Fruit fly (Drosophila melanogaster): ENCODE data around the gene Vps13D.

Gene Vps13D

DNA sequence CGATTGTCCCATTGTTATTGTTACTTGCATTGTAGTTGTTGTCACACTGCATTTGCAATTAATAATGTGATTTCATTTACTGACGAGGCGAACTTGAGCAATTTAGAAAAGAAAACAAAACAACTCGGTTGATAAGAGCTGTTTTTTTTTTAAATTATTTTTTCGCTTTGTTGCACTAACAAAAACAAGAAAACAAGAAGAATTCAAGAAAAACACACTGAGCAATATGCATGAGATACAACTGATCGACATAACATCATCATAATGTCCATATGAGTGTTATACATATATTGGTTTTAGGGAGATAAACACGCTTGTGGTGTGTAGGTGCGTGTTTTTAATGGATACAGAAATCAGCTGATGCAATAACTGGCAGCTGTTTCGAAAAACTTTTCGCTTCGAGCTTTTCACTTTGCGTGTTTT is 47.6 kb downstream of the Vps13D start (continued):
- peak; percentile 78 for TF ChIP-seq Hr4 (GFP tag; optimal IDR thresholded peaks at IDR 0.05)
- no peak for TF ChIP-seq Smox (GFP tag; optimal IDR thresholded peaks at IDR 0.05)
- TF ChIP-seq ss (GFP tag; optimal IDR thresholded peaks at IDR 0.05), result no peak
- peak; percentile 91 for TF ChIP-seq CG8119 (GFP tag; IDR thresholded peaks at IDR 0.05)
- TF ChIP-seq salr (GFP tag; optimal IDR thresholded peaks at IDR 0.05), result peak in 1 of 2 experiments; percentile 35
- no peak for TF ChIP-seq CG1621 (tag; optimal IDR thresholded peaks at IDR 0.05)
- no peak for TF ChIP-seq Eip75B (GFP tag; optimal IDR thresholded peaks at IDR 0.05)

DNA sequence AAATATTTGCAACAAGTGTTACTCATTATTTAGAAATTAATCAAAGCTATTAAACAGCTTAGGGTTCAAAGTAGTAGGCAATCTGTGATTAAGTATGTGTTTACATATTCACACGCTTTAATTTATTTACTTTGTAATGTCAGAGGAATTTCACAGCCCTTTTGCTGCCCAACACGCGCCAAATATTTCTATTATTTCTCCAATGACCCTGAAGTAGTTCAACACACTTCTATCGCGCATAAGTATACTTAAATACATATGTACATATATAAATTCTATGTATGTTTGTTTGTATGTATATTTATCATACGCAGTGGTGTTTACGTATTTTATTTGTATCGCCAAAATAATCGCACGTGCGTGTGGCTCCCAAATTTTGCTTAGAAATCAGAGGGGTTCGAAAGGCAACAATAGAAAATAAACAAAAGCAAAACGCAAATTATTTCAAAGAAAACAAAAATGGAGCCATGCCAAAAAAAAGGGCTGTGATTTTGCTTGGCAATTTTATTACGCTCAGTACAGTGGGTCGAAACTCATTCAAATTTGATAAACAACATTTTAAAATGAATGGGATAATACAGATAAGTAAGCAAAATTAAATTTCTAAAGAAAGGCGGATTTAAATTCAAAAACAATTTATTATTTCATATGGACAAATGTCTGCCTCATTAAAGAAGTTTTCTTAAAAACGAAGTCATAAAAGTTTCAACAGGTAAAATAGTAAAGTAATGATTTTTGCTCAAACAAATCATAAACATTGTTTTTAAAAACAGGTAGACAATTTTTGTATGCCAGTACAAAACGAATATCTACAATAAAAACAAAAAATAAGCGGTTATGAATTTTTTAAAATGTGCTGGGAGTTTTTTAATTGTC is 48.5 kb downstream of the Vps13D start:
- TF ChIP-seq Hr4 (GFP tag; optimal IDR thresholded peaks at IDR 0.05) (peak; percentile 57), Sox15 (GFP tag; optimal IDR thresholded peaks at IDR 0.05) (no peak), CG31627 (GFP tag; optimal IDR thresholded peaks at IDR 0.05) (peak; percentile 4), net (GFP tag; optimal IDR thresholded peaks at IDR 0.05) (peak; percentile 43), CG11762 (GFP tag; optimal IDR thresholded peaks at IDR 0.05; ENCODE audit: insufficient read depth) (no peak), CG1621 (tag; optimal IDR thresholded peaks at IDR 0.05) (no peak), CG15336 (GFP tag; IDR thresholded peaks at IDR 0.05) (0 out of 2 replicates have a peak, but pooled peaks have one; percentile 22), Smox (GFP tag; optimal IDR thresholded peaks at IDR 0.05) (peak; percentile 17), CG3919 (GFP tag; optimal IDR thresholded peaks at IDR 0.05) (peak; percentile 13), achi (GFP tag; optimal IDR thresholded peaks at IDR 0.05) (no peak), spab (GFP tag; optimal IDR thresholded peaks at IDR 0.05) (no peak), CG6808 (GFP tag; optimal IDR thresholded peaks at IDR 0.05) (no peak), eg (GFP tag; IDR thresholded peaks at IDR 0.05) (0 out of 3 replicates have a peak, but pooled peaks have one; percentile 21), CG32006 (GFP tag; optimal IDR thresholded peaks at IDR 0.05) (peak; percentile 8), Hr39 (GFP tag; optimal IDR thresholded peaks at IDR 0.05) (peak; percentile 34), CG4318 (GFP tag; optimal IDR thresholded peaks at IDR 0.05) (no peak), Blimp-1 (GFP tag; optimal IDR thresholded peaks at IDR 0.05) (no peak), CG8632 (GFP tag; optimal IDR thresholded peaks at IDR 0.05) (peak; percentile 35), fkh (GFP tag; optimal IDR thresholded peaks at IDR 0.05) (peak; percentile 55), salr (GFP tag; optimal IDR thresholded peaks at IDR 0.05) (peak in 1 of 2 experiments; percentile 10), dsx (GFP tag; optimal IDR thresholded peaks at IDR 0.05; ENCODE audit: poor library complexity, severe bottlenecking) (no peak), ss (GFP tag; optimal IDR thresholded peaks at IDR 0.05) (no peak), esn (GFP tag; optimal IDR thresholded peaks at IDR 0.05) (peak; percentile 52), CG6276 (GFP tag; optimal IDR thresholded peaks at IDR 0.05) (no peak), topi (GFP tag; optimal IDR thresholded peaks at IDR 0.05) (peak; percentile 30), Ets21C (GFP tag; optimal IDR thresholded peaks at IDR 0.05) (peak; percentile 24), fd59A (GFP tag; optimal IDR thresholded peaks at IDR 0.05) (no peak), lz (GFP tag; optimal IDR thresholded peaks at IDR 0.05) (no peak), Eip78C (GFP tag) (peak; percentile 69), CG34406 (GFP tag; optimal IDR thresholded peaks at IDR 0.05) (no peak), CG8119 (GFP tag; IDR thresholded peaks at IDR 0.05) (no peak), Met (GFP tag; optimal IDR thresholded peaks at IDR 0.05) (peak; percentile 36)

DNA sequence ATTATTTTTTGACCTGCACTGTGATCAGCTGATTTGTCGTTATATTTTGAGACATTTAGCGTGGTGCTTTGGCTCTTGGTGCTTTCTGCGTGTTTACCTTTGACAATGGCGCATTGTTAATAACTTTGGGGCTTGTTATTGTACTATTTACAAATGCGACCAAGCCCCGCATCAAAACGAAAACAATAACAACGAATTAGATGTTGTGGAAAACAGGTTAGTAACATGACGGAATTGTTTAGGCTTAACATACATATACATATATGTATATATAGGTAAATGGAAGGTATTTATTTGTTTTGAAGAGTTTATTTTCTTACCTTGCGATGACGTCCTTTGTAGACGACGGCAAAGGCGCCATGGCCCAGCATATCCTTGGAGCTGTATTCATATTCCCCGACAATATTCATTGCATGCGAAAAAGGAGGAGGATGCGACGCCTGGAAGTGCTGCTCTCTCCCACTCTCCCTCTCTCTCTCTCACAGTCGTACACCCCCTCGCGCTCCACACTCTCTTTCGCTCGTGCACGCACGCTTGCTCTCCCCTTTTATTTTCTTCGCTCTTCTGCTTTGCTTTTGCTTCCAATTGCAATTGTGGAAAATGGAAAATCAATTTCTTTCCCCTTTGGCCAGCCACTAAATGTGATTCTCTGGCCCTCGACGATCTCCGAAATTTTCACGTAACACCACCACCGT is 49.3 kb downstream of the Vps13D start:
- no peak for TF ChIP-seq Smox (GFP tag; optimal IDR thresholded peaks at IDR 0.05)
- no peak for TF ChIP-seq CG3032 (tag; optimal IDR thresholded peaks at IDR 0.05)
- TF ChIP-seq CG11762 (GFP tag; optimal IDR thresholded peaks at IDR 0.05; ENCODE audit: insufficient read depth), result no peak
- no peak for TF ChIP-seq Hr38 (GFP tag; optimal IDR thresholded peaks at IDR 0.05)
- TF ChIP-seq Eip75B (GFP tag; optimal IDR thresholded peaks at IDR 0.05), result no peak
- TF ChIP-seq CG8119 (GFP tag; IDR thresholded peaks at IDR 0.05), result peak; percentile 22; the same call in 1 of the 3 replicates
- TF ChIP-seq CG15336 (GFP tag; IDR thresholded peaks at IDR 0.05), result peak; percentile 16; the same call in 1 of the 2 replicates
- peak; percentile 30 to 67 for TF ChIP-seq ss (GFP tag; optimal IDR thresholded peaks at IDR 0.05)
- TF ChIP-seq CG6163 (GFP tag; IDR thresholded peaks at IDR 0.05), result peak; percentile 44; the same call in 2 of the 3 replicates
- TF ChIP-seq Met (GFP tag; optimal IDR thresholded peaks at IDR 0.05), result no peak
- no peak for TF ChIP-seq CG31627 (GFP tag; optimal IDR thresholded peaks at IDR 0.05)
- TF ChIP-seq cyc (GFP tag; optimal IDR thresholded peaks at IDR 0.05), result no peak
- TF ChIP-seq Eip78C (GFP tag), result peak; percentile 37
- TF ChIP-seq fkh (GFP tag; optimal IDR thresholded peaks at IDR 0.05), result peak; percentile 53
- no peak for TF ChIP-seq Gug (GFP tag; IDR thresholded peaks at IDR 0.05)
